Worm (Caenorhabditis elegans): ENCODE measurements around the gene pas-6.

DNA sequence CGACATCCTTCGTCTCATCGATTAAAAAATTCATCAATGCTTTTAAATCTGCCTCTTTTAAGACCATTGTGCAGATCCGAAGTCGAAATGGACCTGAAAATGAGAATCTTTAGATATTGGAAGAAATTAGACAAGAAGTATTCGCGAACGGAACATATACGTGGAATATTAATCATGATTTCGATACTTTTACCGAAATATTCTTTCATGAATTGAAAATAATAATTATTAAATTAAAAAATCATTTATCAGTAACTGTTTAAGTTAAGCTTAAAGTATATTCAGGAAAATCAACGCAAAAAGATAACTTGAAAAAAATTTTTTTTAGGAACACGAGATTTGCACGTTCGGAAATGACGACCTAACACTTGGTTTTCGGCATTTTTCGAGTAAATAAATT, 17.1 kb upstream of the pas-6 start, which contains the start of gene CD4.8:
- TF ChIP-seq unc-62 (GFP tag; optimal IDR thresholded peaks at IDR 0.05) (no peak), mep-1 (tag; optimal IDR thresholded peaks at IDR 0.05) (no peak), mab-5 (tag; optimal IDR thresholded peaks at IDR 0.05) (no peak), elt-3 (tag; optimal IDR thresholded peaks at IDR 0.05) (no peak), unc-39 (tag; optimal IDR thresholded peaks at IDR 0.05) (no peak), pha-4 (tag; optimal IDR thresholded peaks at IDR 0.05) (no peak), ztf-11 (tag; optimal IDR thresholded peaks at IDR 0.05) (no peak), lsy-2 (tag; optimal IDR thresholded peaks at IDR 0.05) (no peak), lin-13 (tag; optimal IDR thresholded peaks at IDR 0.05) (no peak), nhr-237 (tag; optimal IDR thresholded peaks at IDR 0.05) (no peak), unc-120 (tag; optimal IDR thresholded peaks at IDR 0.05; ENCODE audit: poor library complexity, severe bottlenecking) (no peak), ham-2 (GFP tag; optimal IDR thresholded peaks at IDR 0.05) (no peak)

Data from whole organism, mixed stage, embryonic.